Fruit fly (Drosophila melanogaster): ENCODE measurements around the gene CG6204.

CG6204 gene

dm6 chr3R:24221334-24222302, 28.0 kb downstream of the CG6204 start, which contains the start of gene twin (continued):
- TF ChIP-seq so (GFP tag; IDR thresholded peaks at IDR 0.05) (0 out of 3 replicates have a peak, but pooled peaks have one; percentile 38), danr (GFP tag; IDR thresholded peaks at IDR 0.05) (0 out of 2 replicates have a peak, but pooled peaks have one; percentile 35), ac (GFP tag; optimal IDR thresholded peaks at IDR 0.05) (no peak), Opbp (GFP tag; IDR thresholded peaks at IDR 0.05; ENCODE audit: partially characterized antibody) (no peak; the same call in 2 of the 3 replicates), B-H1 (GFP tag; IDR thresholded peaks at IDR 0.05) (peak; percentile 47; the same call in 1 of the 3 replicates), Optix (GFP tag; IDR thresholded peaks at IDR 0.05) (no peak), Atf6 (GFP tag; IDR thresholded peaks at IDR 0.05) (peak; percentile 59; the same call in 1 of the 2 replicates), CG34422 (GFP tag; IDR thresholded peaks at IDR 0.05) (peak; percentile 56; the same call in 2 of the 3 replicates), D19A (tag; optimal IDR thresholded peaks at IDR 0.05) (peak; percentile 39), da (GFP tag; optimal IDR thresholded peaks at IDR 0.05) (peak; percentile 2), Sry-β (GFP tag; optimal IDR thresholded peaks at IDR 0.05) (peak; percentile 86), CG3065 (GFP tag; optimal IDR thresholded peaks at IDR 0.05) (peak; percentile 29), CG1233 (GFP tag; optimal IDR thresholded peaks at IDR 0.05) (peak; percentile 3), chif (GFP tag; optimal IDR thresholded peaks at IDR 0.05) (peak; percentile 11 to 69), dysf (GFP tag; IDR thresholded peaks at IDR 0.05) (peak; percentile 10; the same call in 2 of the 3 replicates), Hand (GFP tag; optimal IDR thresholded peaks at IDR 0.05) (no peak), Nf-YB (GFP tag; optimal IDR thresholded peaks at IDR 0.05) (peak; percentile 37), CG7556 (GFP tag; optimal IDR thresholded peaks at IDR 0.05) (peak; percentile 18), zf30C (GFP tag; optimal IDR thresholded peaks at IDR 0.05) (no peak), CG14965 (GFP tag; optimal IDR thresholded peaks at IDR 0.05; ENCODE audit: borderline replicate concordance) (no peak), CG17802 (tag; optimal IDR thresholded peaks at IDR 0.05) (peak; percentile 14), CG42726 (GFP tag; IDR thresholded peaks at IDR 0.05; ENCODE audit: partially characterized antibody) (no peak), Elba2 (GFP tag; optimal IDR thresholded peaks at IDR 0.05) (no peak), CG17186 (GFP tag; optimal IDR thresholded peaks at IDR 0.05) (peak; percentile 31), cwo (GFP tag; optimal IDR thresholded peaks at IDR 0.05) (peak; percentile 6), CG11456 (GFP tag; IDR thresholded peaks at IDR 0.05) (peak; percentile 63; the same call in 2 of the 3 replicates), dimm (GFP tag; IDR thresholded peaks at IDR 0.05) (no peak), Mrtf (GFP tag; IDR thresholded peaks at IDR 0.05) (no peak), tna (GFP tag; IDR thresholded peaks at IDR 0.05; ENCODE audit: partially characterized antibody) (peak; percentile 35; the same call in 1 of the 2 replicates), CG16779 (GFP tag; IDR thresholded peaks at IDR 0.05) (no peak), CG12942 (GFP tag; optimal IDR thresholded peaks at IDR 0.05) (peak; percentile 16), pnt (GFP tag; optimal IDR thresholded peaks at IDR 0.05) (peak; percentile 23), D19B (GFP tag; optimal IDR thresholded peaks at IDR 0.05) (no peak), CG2678 (tag; optimal IDR thresholded peaks at IDR 0.05) (no peak), CG10654 (GFP tag; optimal IDR thresholded peaks at IDR 0.05) (peak; percentile 64), CG9727 (GFP tag; optimal IDR thresholded peaks at IDR 0.05) (peak; percentile 34), CG4854 (GFP tag; optimal IDR thresholded peaks at IDR 0.05) (peak; percentile 21), Six4 (GFP tag; optimal IDR thresholded peaks at IDR 0.05) (no peak), vvl (GFP tag; IDR thresholded peaks at IDR 0.05) (peak; percentile 63), lbe (GFP tag; optimal IDR thresholded peaks at IDR 0.05) (peak; percentile 6), sqz (GFP tag; optimal IDR thresholded peaks at IDR 0.05) (no peak), fd96Cb (tag; optimal IDR thresholded peaks at IDR 0.05) (peak; percentile 21), CG1603 (tag; optimal IDR thresholded peaks at IDR 0.05) (peak; percentile 4), CG16815 (GFP tag; optimal IDR thresholded peaks at IDR 0.05) (no peak), CG6854 (GFP tag; optimal IDR thresholded peaks at IDR 0.05) (no peak), cas (GFP tag; IDR thresholded peaks at IDR 0.05) (no peak), CG14667 (GFP tag; IDR thresholded peaks at IDR 0.05) (0 out of 2 replicates have a peak, but pooled peaks have one; percentile 6), h (optimal IDR thresholded peaks at IDR 0.05) (no peak)
